Worm (Caenorhabditis elegans) whole organism, L4 larva: ENCODE measurements around the gene rsp-3.

Source experiments
- F26F4.8 ChIP-seq: fragments of 200-800 bp; sonication (Bioruptor generic); conservative IDR thresholded peaks from 2 replicates; pipeline ENCODE4 v1.3.6; 2022; ENCODE audit warnings: missing genetic modification characterization, missing compliant biosample characterization
- F44E2.7 ChIP-seq: fragments of 200-800 bp; sonication (Bioruptor generic); IDR thresholded peaks from 2 replicates; pipeline ENCODE4 v2.1.2; 2022; ENCODE audit warnings: missing genetic modification characterization, missing compliant biosample characterization
- R02D3.7 ChIP-seq: fragments of 150-350 bp; sonication (generic microtip); optimal IDR thresholded peaks from 3 replicates; lab custom pipeline; 2014; ENCODE audit warnings: missing biosample characterization, missing genetic modification characterization
- T20F7.1 ChIP-seq: fragments of 200-800 bp; sonication (Bioruptor generic); optimal IDR thresholded peaks from 2 replicates; lab custom pipeline; 2018; ENCODE audit warnings: mild to moderate bottlenecking, missing genetic modification characterization, missing compliant biosample characterization
- Y5F2A.4 ChIP-seq: fragments of 200-800 bp; sonication (Bioruptor generic); optimal IDR thresholded peaks from 2 replicates; lab custom pipeline; 2018; ENCODE audit warnings: mild to moderate bottlenecking, missing genetic modification characterization, missing compliant biosample characterization
- ZK546.5 ChIP-seq, 2 experiments: sonication (generic microtip); optimal IDR thresholded peaks; 2 replicates each; lab custom pipeline; 2017; ENCODE audit warnings: missing biosample characterization in 2 of 2, missing genetic modification characterization in 2 of 2
- aha-1 ChIP-seq: fragments of 150-350 bp; peaks from one replicate; lab custom pipeline; 2014; ENCODE audit warnings: missing biosample characterization, missing genetic modification characterization
- arid-1 ChIP-seq: fragments of 200-800 bp; sonication (Bioruptor generic); conservative IDR thresholded peaks from 2 replicates; pipeline ENCODE4 v1.3.6; 2022; ENCODE audit warnings: missing genetic modification reagents, missing genetic modification characterization, missing compliant biosample characterization
- ceh-20 ChIP-seq: fragments of 200-800 bp; sonication (Bioruptor generic); IDR thresholded peaks from 2 replicates; pipeline ENCODE4 v1.3.6; 2022; ENCODE audit warnings: missing genetic modification reagents, missing genetic modification characterization, missing compliant biosample characterization
- ceh-44 ChIP-seq: fragments of 200-800 bp; sonication (Bioruptor generic); IDR thresholded peaks from 2 replicates; pipeline ENCODE4 v1.3.6; 2022; ENCODE audit warnings: missing genetic modification reagents, missing genetic modification characterization, missing compliant biosample characterization
- ceh-82 ChIP-seq: sonication (generic microtip); optimal IDR thresholded peaks from 2 replicates; lab custom pipeline; 2017; ENCODE audit warnings: missing biosample characterization, missing genetic modification characterization
- ces-1 ChIP-seq: fragments of 150-350 bp; sonication (generic microtip); optimal IDR thresholded peaks from 4 replicates; lab custom pipeline; 2014; ENCODE audit warnings: missing biosample characterization, missing genetic modification reagents, missing genetic modification characterization
- ctbp-1 ChIP-seq: fragments of 200-800 bp; sonication (Bioruptor generic); IDR thresholded peaks from 2 replicates; pipeline ENCODE4 v1.3.6; 2022; ENCODE audit warnings: missing genetic modification reagents, missing genetic modification characterization, missing compliant biosample characterization
- daf-12 ChIP-seq: fragments of 150-350 bp; optimal IDR thresholded peaks from 2 replicates; lab custom pipeline; 2014; ENCODE audit warnings: missing biosample characterization, missing genetic modification reagents, missing genetic modification characterization
- daf-16 ChIP-seq, 3 experiments: sonication (generic microtip); optimal IDR thresholded peaks; 2 replicates each; lab custom pipeline; 2016 to 2017; ENCODE audit warnings: missing genetic modification characterization in 3 of 3, missing genetic modification reagents in 3 of 3, mild to moderate bottlenecking in 2 of 3, missing compliant biosample characterization in 2 of 3, missing biosample characterization in 1 of 3, moderate library complexity in 1 of 3
- daf-8 ChIP-seq: fragments of 200-800 bp; sonication (Bioruptor generic); IDR thresholded peaks from 2 replicates; pipeline ENCODE4 v1.3.6; 2022; ENCODE audit warnings: missing genetic modification characterization, missing compliant biosample characterization
- dmd-6 ChIP-seq: fragments of 200-800 bp; sonication (Bioruptor generic); IDR thresholded peaks from 2 replicates; pipeline ENCODE4 v1.3.6; 2022; ENCODE audit warnings: missing genetic modification reagents, missing genetic modification characterization, missing compliant biosample characterization
- dmd-9 ChIP-seq: fragments of 200-800 bp; sonication (Bioruptor generic); IDR thresholded peaks from 2 replicates; pipeline ENCODE4 v1.3.6; 2022; ENCODE audit warnings: missing genetic modification reagents, missing genetic modification characterization, missing compliant biosample characterization
- dpl-1 ChIP-seq: fragments of 150-350 bp; optimal IDR thresholded peaks from 2 replicates; lab custom pipeline; 2014; ENCODE audit warnings: missing biosample characterization, missing genetic modification reagents, missing genetic modification characterization
- dve-1 ChIP-seq: sonication (generic microtip); optimal IDR thresholded peaks from 2 replicates; lab custom pipeline; 2017; ENCODE audit warnings: antibody characterized with exemption, mild to moderate bottlenecking, missing genetic modification characterization, missing compliant biosample characterization; ENCODE audit not compliant: insufficient read depth
- egl-43 ChIP-seq: fragments of 200-800 bp; sonication (Bioruptor generic); IDR thresholded peaks from 2 replicates; pipeline ENCODE4 v1.3.6; 2022; ENCODE audit warnings: missing genetic modification reagents, missing genetic modification characterization, missing compliant biosample characterization
- fkh-10 ChIP-seq: fragments of 150-350 bp; optimal IDR thresholded peaks from 2 replicates; lab custom pipeline; 2014; ENCODE audit warnings: missing biosample characterization, missing genetic modification reagents, missing genetic modification characterization
- hlh-30 ChIP-seq: sonication (generic microtip); optimal IDR thresholded peaks from 2 replicates; lab custom pipeline; 2017; ENCODE audit warnings: antibody characterized with exemption, mild to moderate bottlenecking, missing genetic modification characterization, missing compliant biosample characterization; ENCODE audit not compliant: insufficient read depth
- jun-1 ChIP-seq: fragments of 150-350 bp; optimal IDR thresholded peaks from 2 replicates; lab custom pipeline; 2014; ENCODE audit warnings: missing biosample characterization, missing genetic modification reagents, missing genetic modification characterization
- lim-7 ChIP-seq: fragments of 200-800 bp; sonication (Bioruptor generic); IDR thresholded peaks from 2 replicates; pipeline ENCODE4 v1.3.6; 2022; ENCODE audit warnings: missing genetic modification characterization, missing compliant biosample characterization
- lin-13 ChIP-seq: fragments of 150-350 bp; optimal IDR thresholded peaks from 2 replicates; lab custom pipeline; 2014; ENCODE audit warnings: missing biosample characterization, missing genetic modification reagents, missing genetic modification characterization
- lin-38 ChIP-seq: fragments of 200-800 bp; sonication (Bioruptor generic); IDR thresholded peaks from 2 replicates; pipeline ENCODE4 v1.3.6; 2022; ENCODE audit warnings: missing genetic modification reagents, missing genetic modification characterization, missing compliant biosample characterization
- lsy-2 ChIP-seq, 2 experiments: fragments of 150-350 bp in 1 of 2; sonication (generic microtip) in 1 of 2; optimal IDR thresholded peaks; 2 replicates each; lab custom pipeline; 2014 to 2017; ENCODE audit warnings: missing biosample characterization in 2 of 2, missing genetic modification characterization in 2 of 2
- mdt-29 ChIP-seq: fragments of 200-800 bp; sonication (Bioruptor generic); IDR thresholded peaks from 2 replicates; pipeline ENCODE4 v1.3.6; 2022; ENCODE audit warnings: missing genetic modification reagents, missing genetic modification characterization, missing compliant biosample characterization
- mep-1 ChIP-seq: fragments of 150-350 bp; sonication (generic microtip); optimal IDR thresholded peaks from 3 replicates; lab custom pipeline; 2014; ENCODE audit warnings: missing biosample characterization, missing genetic modification characterization
- mes-2 ChIP-seq: sonication (generic microtip); optimal IDR thresholded peaks from 2 replicates; lab custom pipeline; 2016; ENCODE audit warnings: missing genotype, mild to moderate bottlenecking, missing genetic modification characterization, missing compliant biosample characterization; ENCODE audit not compliant: poor library complexity, severe bottlenecking
- nhr-10 ChIP-seq: fragments of 150-350 bp; optimal IDR thresholded peaks from 2 replicates; lab custom pipeline; 2014; ENCODE audit warnings: missing biosample characterization, missing genetic modification characterization
- nhr-11 ChIP-seq: fragments of 150-350 bp; optimal IDR thresholded peaks from 2 replicates; lab custom pipeline; 2014; ENCODE audit warnings: missing biosample characterization, missing genetic modification characterization
- nhr-77 ChIP-seq: fragments of 150-350 bp; optimal IDR thresholded peaks from 2 replicates; lab custom pipeline; 2014; ENCODE audit warnings: missing biosample characterization, missing genetic modification characterization
- php-3 ChIP-seq: fragments of 200-800 bp; sonication (Bioruptor generic); IDR thresholded peaks from 2 replicates; pipeline ENCODE4 v1.3.6; 2022; ENCODE audit warnings: missing genetic modification reagents, missing genetic modification characterization, missing compliant biosample characterization
- snpc-4 ChIP-seq: fragments of 150-350 bp; optimal IDR thresholded peaks from 2 replicates; lab custom pipeline; 2014; ENCODE audit warnings: missing biosample characterization, missing genetic modification characterization
- tra-1 ChIP-seq: fragments of 200-800 bp; sonication (Bioruptor generic); IDR thresholded peaks from 2 replicates; pipeline ENCODE4 v1.3.6; 2022; ENCODE audit warnings: missing genetic modification reagents, missing genetic modification characterization, missing compliant biosample characterization
- unc-62 ChIP-seq, 3 experiments: fragments of 150-350 bp in 1 of 3; sonication (generic microtip); optimal IDR thresholded peaks in 2 of 3; peaks in 1 of 3; 1 replicate in 1 of 3; 2 replicates in 2 of 3; lab custom pipeline; 2014 to 2017; ENCODE audit warnings: missing biosample characterization in 3 of 3, missing genetic modification characterization in 3 of 3, missing genetic modification reagents in 3 of 3, missing genotype in 1 of 3
- zag-1 ChIP-seq: fragments of 150-350 bp; optimal IDR thresholded peaks from 2 replicates; lab custom pipeline; 2014; ENCODE audit warnings: missing biosample characterization, missing genetic modification characterization
- zfp-3 ChIP-seq: fragments of 200-800 bp; sonication (Bioruptor generic); conservative IDR thresholded peaks from 2 replicates; pipeline ENCODE4 v1.3.6; 2022; ENCODE audit warnings: missing genetic modification reagents, missing genetic modification characterization, missing compliant biosample characterization
- zip-11 ChIP-seq: fragments of 200-800 bp; sonication (Bioruptor generic); IDR thresholded peaks from 2 replicates; pipeline ENCODE4 v1.3.6; 2022; ENCODE audit warnings: missing genetic modification characterization, missing compliant biosample characterization
- zip-2 ChIP-seq: fragments of 150-350 bp; optimal IDR thresholded peaks from 2 replicates; lab custom pipeline; 2014; ENCODE audit warnings: missing biosample characterization, missing genetic modification characterization
- ztf-11 ChIP-seq: fragments of 150-350 bp; optimal IDR thresholded peaks from 2 replicates; lab custom pipeline; 2014; ENCODE audit warnings: missing biosample characterization, missing genetic modification characterization
- ztf-7 ChIP-seq: fragments of 150-350 bp; optimal IDR thresholded peaks from 2 replicates; lab custom pipeline; 2014; ENCODE audit warnings: missing biosample characterization, missing genetic modification characterization

The rsp-3 gene

DNA sequence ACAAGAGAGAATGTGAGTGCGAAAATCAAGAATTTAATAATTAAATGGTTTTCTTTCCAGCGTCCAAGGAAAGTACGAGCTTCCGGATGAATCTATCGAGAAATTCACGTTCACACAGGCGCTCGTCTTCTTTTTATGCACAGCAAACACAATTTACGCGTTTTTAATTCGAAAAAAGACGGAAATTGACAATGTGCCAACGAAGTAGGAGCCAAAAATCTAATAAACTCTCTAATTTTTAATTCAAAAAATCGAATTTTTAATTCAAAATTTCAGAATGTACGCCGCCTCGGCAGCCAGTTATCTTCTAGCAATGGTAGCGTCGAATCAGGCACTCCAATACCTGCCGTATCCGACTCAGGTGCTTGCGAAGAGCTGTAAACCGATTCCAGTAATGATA, 24.0 kb upstream of the rsp-3 start:
- peak in 1 of 2 experiments; percentile 61 for TF ChIP-seq unc-62 (GFP tag; optimal IDR thresholded peaks at IDR 0.05 in 1 of 2; lab: Kevin White, UChicago)
- no peak for TF ChIP-seq unc-62 (tag; optimal IDR thresholded peaks at IDR 0.05; lab: Kevin White, UChicago)
- TF ChIP-seq arid-1 (GFP tag; lab: Robert Waterston, UW): no peak

DNA sequence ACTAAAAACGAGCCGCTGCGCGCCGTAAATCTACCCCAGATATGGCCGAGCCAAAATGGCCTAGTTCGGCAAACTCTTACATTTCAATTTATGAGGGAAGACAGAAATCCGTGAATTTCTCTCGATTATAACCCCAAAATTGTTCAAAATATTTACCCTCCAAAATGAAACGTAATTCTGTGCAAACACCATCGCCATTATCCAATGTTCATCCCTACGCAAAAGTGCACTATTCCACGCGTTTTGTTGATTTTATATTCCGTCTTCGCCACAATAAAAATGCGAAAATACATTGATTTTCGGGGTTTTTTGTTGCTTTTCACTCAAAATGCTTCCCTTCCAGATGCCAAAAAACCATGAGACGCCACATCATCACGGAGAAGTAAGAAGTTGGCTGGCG, 23.5 kb upstream of the rsp-3 start, which contains the start of gene hut-1:
hut-1 (plus strand) TSS at position 344 of the 400 bp plus-strand sequence.
- TF ChIP-seq dve-1 (peak; percentile 49), dmd-9 (GFP tag; lab: Robert Waterston, UW) (peak; percentile 51; the same call in 1 of the 2 replicates), aha-1 (tag; lab: Kevin White, UChicago) (peak; percentile 89), lin-38 (GFP tag; lab: Robert Waterston, UW) (peak; percentile 38), mep-1 (tag; lab: Kevin White, UChicago) (peak; percentile 8), lsy-2 (tag; optimal IDR thresholded peaks at IDR 0.05; lab: Kevin White, UChicago) (peak in 1 of 2 experiments; percentile 72), zfp-3 (GFP tag; lab: Robert Waterston, UW) (no peak), hlh-30 (peak; percentile 10), tra-1 (no peak), daf-16 (GFP tag; optimal IDR thresholded peaks at IDR 0.05; lab: Kevin White, UChicago) (peak in 1 of 2 experiments; percentile 2), daf-16 (tag; optimal IDR thresholded peaks at IDR 0.05; lab: Kevin White, UChicago) (peak; percentile 27), zag-1 (tag; lab: Kevin White, UChicago) (no peak), F26F4.8 (no peak), dpl-1 (GFP tag; lab: Kevin White, UChicago) (peak; percentile 83), mes-2 (peak; percentile 66), Y5F2A.4 (no peak), lim-7 (GFP tag; lab: Robert Waterston, UW) (no peak), unc-62 (GFP tag; optimal IDR thresholded peaks at IDR 0.05 in 1 of 2; lab: Kevin White, UChicago) (no peak), unc-62 (tag; optimal IDR thresholded peaks at IDR 0.05; lab: Kevin White, UChicago) (no peak), ctbp-1 (GFP tag; lab: Robert Waterston, UW) (peak; percentile 35; the same call in 1 of the 2 replicates), dmd-6 (GFP tag; lab: Robert Waterston, UW) (0 out of 2 replicates have a peak, but pooled peaks have one; percentile 14)

DNA sequence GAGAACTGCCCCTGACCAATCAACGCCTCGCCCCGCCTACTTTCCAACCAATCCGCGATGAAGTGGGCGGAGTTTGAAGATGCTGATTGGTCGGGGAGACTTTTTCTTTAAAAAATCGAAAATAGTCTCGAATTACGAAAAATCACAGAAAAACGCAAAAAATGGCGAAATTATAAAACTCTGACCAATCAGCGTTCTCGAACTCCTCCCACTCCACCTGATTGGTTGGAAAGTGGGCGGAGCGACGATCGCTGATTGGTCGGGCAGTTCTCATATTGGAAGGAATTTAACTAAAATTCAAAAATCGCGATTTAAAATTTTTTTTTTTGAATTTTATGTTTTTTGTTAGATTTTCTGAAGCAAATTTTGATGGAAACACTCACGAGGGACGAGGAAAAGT, 15.5 kb upstream of the rsp-3 start:
- TF ChIP-seq ceh-44: no peak
- no peak for TF ChIP-seq fkh-10 (GFP tag; lab: Kevin White, UChicago)
- no peak for TF ChIP-seq T20F7.1 (GFP tag; lab: Kevin White, UChicago)
- no peak for TF ChIP-seq F26F4.8
- TF ChIP-seq R02D3.7 (tag; lab: Kevin White, UChicago): no peak
- TF ChIP-seq ztf-11 (tag; lab: Kevin White, UChicago): no peak
- TF ChIP-seq ceh-20 (GFP tag; lab: Robert Waterston, UW): no peak
- TF ChIP-seq ces-1 (GFP tag; lab: Kevin White, UChicago): no peak
- TF ChIP-seq nhr-77 (tag; lab: Kevin White, UChicago): no peak
- TF ChIP-seq Y5F2A.4: no peak
- TF ChIP-seq zip-2 (tag; lab: Kevin White, UChicago): no peak
- TF ChIP-seq snpc-4 (tag; lab: Kevin White, UChicago): no peak
- TF ChIP-seq egl-43 (GFP tag; lab: Robert Waterston, UW): no peak
- TF ChIP-seq lin-13: no peak
- no peak for TF ChIP-seq daf-8

DNA sequence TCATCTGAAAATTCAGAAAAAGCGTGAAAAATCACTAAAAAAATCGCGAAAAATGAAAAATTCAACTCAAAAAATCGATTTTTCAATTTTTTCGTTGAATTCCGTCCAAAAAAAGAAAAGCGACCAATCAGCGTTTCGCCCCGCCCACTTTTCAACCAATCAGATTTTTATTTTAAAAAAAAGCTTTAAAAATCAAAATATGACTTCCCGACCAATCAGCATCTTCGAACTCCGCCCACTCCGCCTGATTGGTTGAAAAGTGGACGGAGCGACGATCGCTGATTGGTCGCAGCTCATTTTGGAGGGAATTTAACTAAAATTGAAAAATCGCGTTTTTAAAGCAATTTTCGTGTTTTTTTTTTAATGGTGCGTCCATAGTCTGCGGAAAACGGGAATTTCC, 14.7 kb upstream of the rsp-3 start:
- TF ChIP-seq nhr-10 (tag; lab: Kevin White, UChicago) (no peak), F44E2.7 (GFP tag; lab: Robert Waterston, UW) (no peak), mdt-29 (GFP tag; lab: Robert Waterston, UW) (no peak), ceh-82 (no peak), ceh-44 (no peak), snpc-4 (tag; lab: Kevin White, UChicago) (no peak), mep-1 (tag; lab: Kevin White, UChicago) (no peak), daf-12 (tag; lab: Kevin White, UChicago) (no peak), nhr-11 (tag; lab: Kevin White, UChicago) (no peak), zip-11 (no peak), jun-1 (tag; lab: Kevin White, UChicago) (no peak), ztf-7 (tag; lab: Kevin White, UChicago) (no peak), zip-2 (tag; lab: Kevin White, UChicago) (no peak), arid-1 (GFP tag; lab: Robert Waterston, UW) (no peak), php-3 (no peak), ZK546.5 (tag; optimal IDR thresholded peaks at IDR 0.05; lab: Kevin White, UChicago) (no peak)
